Fruit fly (Drosophila melanogaster): ENCODE data around the gene Pka-C1.

The Pka-C1 gene

dm6 chr2L:9670909-9671422 lies 28.1 kb downstream of the Pka-C1 start:
- TF ChIP-seq psq (optimal IDR thresholded peaks at IDR 0.05) (no peak), Myc (optimal IDR thresholded peaks at IDR 0.05) (no peak), h (optimal IDR thresholded peaks at IDR 0.05) (no peak), ttk (optimal IDR thresholded peaks at IDR 0.05) (no peak), insv (optimal IDR thresholded peaks at IDR 0.05) (no peak), Sin3A (optimal IDR thresholded peaks at IDR 0.05) (no peak)

- TF ChIP-seq Sin3A (optimal IDR thresholded peaks at IDR 0.05) (no peak), Myc (optimal IDR thresholded peaks at IDR 0.05) (no peak), ttk (optimal IDR thresholded peaks at IDR 0.05) (no peak), h (optimal IDR thresholded peaks at IDR 0.05) (no peak)
Observed at dm6 chr2L:9669354-9669753, 29.7 kb downstream of the Pka-C1 start.

dm6 chr2L:9662977-9663376 lies 36.1 kb downstream of the Pka-C1 start:
- TF ChIP-seq Sin3A (optimal IDR thresholded peaks at IDR 0.05) (no peak), insv (optimal IDR thresholded peaks at IDR 0.05) (no peak), h (optimal IDR thresholded peaks at IDR 0.05) (no peak), psq (optimal IDR thresholded peaks at IDR 0.05) (no peak), ttk (optimal IDR thresholded peaks at IDR 0.05) (no peak), Myc (optimal IDR thresholded peaks at IDR 0.05) (no peak)

DNA sequence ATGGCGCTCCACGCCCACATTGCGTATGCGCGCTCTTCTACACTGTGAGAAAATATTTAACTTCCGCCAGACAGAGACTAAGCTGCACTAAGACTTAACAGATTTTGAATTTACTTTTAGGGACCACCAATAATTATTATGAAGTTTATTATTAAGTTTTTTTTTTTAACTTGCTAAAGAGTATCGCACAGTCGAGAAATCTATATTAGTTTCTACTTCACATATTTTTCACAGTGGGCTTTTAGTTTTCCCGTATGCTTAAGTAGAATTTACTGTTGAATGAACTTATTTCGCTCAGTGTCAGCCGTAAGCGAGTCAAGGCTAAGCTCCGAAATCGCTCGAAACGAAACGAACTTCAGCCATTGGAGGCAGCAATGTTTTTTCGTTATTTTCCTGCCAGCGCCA lies 38.6 kb downstream of the Pka-C1 start:
- TF ChIP-seq ttk (optimal IDR thresholded peaks at IDR 0.05): no peak
- TF ChIP-seq insv (optimal IDR thresholded peaks at IDR 0.05): no peak
- no peak for TF ChIP-seq h (optimal IDR thresholded peaks at IDR 0.05)
- no peak for TF ChIP-seq Sin3A (optimal IDR thresholded peaks at IDR 0.05)
- TF ChIP-seq psq (optimal IDR thresholded peaks at IDR 0.05): no peak
- no peak for TF ChIP-seq Myc (optimal IDR thresholded peaks at IDR 0.05)

- TF ChIP-seq Sin3A (optimal IDR thresholded peaks at IDR 0.05) (no peak), psq (optimal IDR thresholded peaks at IDR 0.05) (no peak), insv (optimal IDR thresholded peaks at IDR 0.05) (no peak), Myc (optimal IDR thresholded peaks at IDR 0.05) (no peak), ttk (optimal IDR thresholded peaks at IDR 0.05) (no peak), h (optimal IDR thresholded peaks at IDR 0.05) (no peak)
Observed at dm6 chr2L:9657269-9658191, 41.6 kb downstream of the Pka-C1 start.

- TF ChIP-seq insv (optimal IDR thresholded peaks at IDR 0.05) (no peak), h (optimal IDR thresholded peaks at IDR 0.05) (no peak), ttk (optimal IDR thresholded peaks at IDR 0.05) (no peak), psq (optimal IDR thresholded peaks at IDR 0.05) (no peak), Sin3A (optimal IDR thresholded peaks at IDR 0.05) (no peak), Myc (optimal IDR thresholded peaks at IDR 0.05) (no peak)
Observed at dm6 chr2L:9656300-9656699, 42.8 kb downstream of the Pka-C1 start, which contains the start of gene CG33299. TSS of gene CG33299 (plus strand) at chr2L:9656600.

dm6 chr2L:9633811-9634436 lies 65.2 kb downstream of the Pka-C1 start, which contains the start of gene Apoltp:
TSS of gene Apoltp (plus strand) at chr2L:9634179.
- no peak for TF ChIP-seq ttk (optimal IDR thresholded peaks at IDR 0.05)
- TF ChIP-seq Sin3A (optimal IDR thresholded peaks at IDR 0.05): no peak
- TF ChIP-seq h (optimal IDR thresholded peaks at IDR 0.05): no peak
- no peak for TF ChIP-seq psq (optimal IDR thresholded peaks at IDR 0.05)
- no peak for TF ChIP-seq insv (optimal IDR thresholded peaks at IDR 0.05)
- no peak for TF ChIP-seq Myc (optimal IDR thresholded peaks at IDR 0.05)

dm6 chr2L:9633098-9633497 lies 66.0 kb downstream of the Pka-C1 start:
- no peak for TF ChIP-seq insv (optimal IDR thresholded peaks at IDR 0.05)
- TF ChIP-seq h (optimal IDR thresholded peaks at IDR 0.05): no peak
- no peak for TF ChIP-seq ttk (optimal IDR thresholded peaks at IDR 0.05)
- no peak for TF ChIP-seq Sin3A (optimal IDR thresholded peaks at IDR 0.05)
- TF ChIP-seq Myc (optimal IDR thresholded peaks at IDR 0.05): no peak
- TF ChIP-seq psq (optimal IDR thresholded peaks at IDR 0.05): no peak
